Worm (Caenorhabditis elegans): ENCODE results near the gene F45D11.14.
A peak's percentile ranks its signal among the peaks of the same experiment; 100 is the strongest.
"Not testable (repeated sequence)": the region's sequence is repeated elsewhere in the genome, so short reads cannot be mapped to it uniquely, and the experiment has no call there.

F45D11.14 gene

ce11 chrII:1006375-1006774, at the start of gene F45D11.14:
Gene F45D11.14, minus strand, starts transcription at chrII:1006475.
- not testable (repeated sequence) for TF ChIP-seq sem-2, unc-62, lin-32 (GFP tag; optimal IDR thresholded peaks at IDR 0.05)

ce11 chrII:1054724-1055123, 48.4 kb upstream of the F45D11.14 start, which contains the start of gene K02E7.7:
Gene K02E7.7, plus strand, starts transcription at chrII:1055024.
- TF ChIP-seq mep-1 (tag; optimal IDR thresholded peaks at IDR 0.05); elt-1 (tag; optimal IDR thresholded peaks at IDR 0.05; ENCODE audit: borderline replicate concordance, insufficient read depth); unc-62 (GFP tag; optimal IDR thresholded peaks at IDR 0.05): not testable (repeated sequence)

ce11 chrII:1049849-1050248, 43.6 kb upstream of the F45D11.14 start, which contains the start of gene fbxb-40:
Gene fbxb-40, minus strand, starts transcription at chrII:1049949.
- TF ChIP-seq unc-120 (tag; optimal IDR thresholded peaks at IDR 0.05; ENCODE audit: poor library complexity, severe bottlenecking) (no peak), bed-3 (GFP tag; optimal IDR thresholded peaks at IDR 0.05) (no peak), M03D4.4 (tag; optimal IDR thresholded peaks at IDR 0.05) (no peak), lin-13 (tag; optimal IDR thresholded peaks at IDR 0.05) (no peak), nhr-76 (tag; optimal IDR thresholded peaks at IDR 0.05) (no peak), ceh-39 (tag; optimal IDR thresholded peaks at IDR 0.05) (no peak), lin-32 (GFP tag; optimal IDR thresholded peaks at IDR 0.05) (no peak), ceh-43 (GFP tag; optimal IDR thresholded peaks at IDR 0.05) (no peak), unc-39 (tag; optimal IDR thresholded peaks at IDR 0.05) (no peak), nhr-28 (tag; optimal IDR thresholded peaks at IDR 0.05) (no peak)

- TF ChIP-seq unc-39 (tag; optimal IDR thresholded peaks at IDR 0.05) (no peak), mab-5 (tag; optimal IDR thresholded peaks at IDR 0.05) (no peak), lin-13 (tag; optimal IDR thresholded peaks at IDR 0.05) (no peak), unc-120 (tag; optimal IDR thresholded peaks at IDR 0.05; ENCODE audit: poor library complexity, severe bottlenecking) (no peak), lin-32 (GFP tag; optimal IDR thresholded peaks at IDR 0.05) (no peak), nhr-12 (tag; optimal IDR thresholded peaks at IDR 0.05) (no peak), ztf-11 (tag; optimal IDR thresholded peaks at IDR 0.05) (no peak), snpc-4 (tag; optimal IDR thresholded peaks at IDR 0.05) (no peak), hlh-1 (tag; optimal IDR thresholded peaks at IDR 0.05) (no peak), lsy-2 (tag; optimal IDR thresholded peaks at IDR 0.05) (no peak), tbx-8 (GFP tag; optimal IDR thresholded peaks at IDR 0.05) (no peak), cnd-1 (tag; optimal IDR thresholded peaks at IDR 0.05) (no peak)
These were observed 40.7 kb upstream of the F45D11.14 start for ce11 chrII:1046937-1047336.

ce11 chrII:1045692-1046091, 39.4 kb upstream of the F45D11.14 start, which contains the start of gene str-148:
Gene str-148, plus strand, starts transcription at chrII:1045992.
- TF ChIP-seq unc-120 (tag; optimal IDR thresholded peaks at IDR 0.05; ENCODE audit: poor library complexity, severe bottlenecking) = no peak
- no peak for TF ChIP-seq blmp-1 (tag; optimal IDR thresholded peaks at IDR 0.05)

- peak; percentile 84 for TF ChIP-seq zip-8 (tag; optimal IDR thresholded peaks at IDR 0.05)
These were observed 37.7 kb upstream of the F45D11.14 start, which contains the start of gene fbxb-45 for ce11 chrII:1043932-1044331. Gene fbxb-45, minus strand, starts transcription at chrII:1044032.

- TF ChIP-seq ceh-39 (tag; optimal IDR thresholded peaks at IDR 0.05) (peak; percentile 53), unc-120 (tag; optimal IDR thresholded peaks at IDR 0.05; ENCODE audit: poor library complexity, severe bottlenecking) (no peak), hlh-1 (tag; optimal IDR thresholded peaks at IDR 0.05) (peak; percentile 4)
These were observed 36.0 kb upstream of the F45D11.14 start, which contains the start of gene fbxb-41 for ce11 chrII:1042227-1042626. Gene fbxb-41, minus strand, starts transcription at chrII:1042327.

- TF ChIP-seq pha-4 (tag; optimal IDR thresholded peaks at IDR 0.05) (no peak), nhr-28 (tag; optimal IDR thresholded peaks at IDR 0.05) (no peak), elt-3 (tag; optimal IDR thresholded peaks at IDR 0.05) (no peak), ceh-43 (GFP tag; optimal IDR thresholded peaks at IDR 0.05) (no peak)
These were observed 34.2 kb upstream of the F45D11.14 start, which contains the start of gene fbxb-39 for ce11 chrII:1040464-1040863. Gene fbxb-39, minus strand, starts transcription at chrII:1040564.
